Worm (Caenorhabditis elegans): ENCODE measurements around the gene B0280.11.

DNA sequence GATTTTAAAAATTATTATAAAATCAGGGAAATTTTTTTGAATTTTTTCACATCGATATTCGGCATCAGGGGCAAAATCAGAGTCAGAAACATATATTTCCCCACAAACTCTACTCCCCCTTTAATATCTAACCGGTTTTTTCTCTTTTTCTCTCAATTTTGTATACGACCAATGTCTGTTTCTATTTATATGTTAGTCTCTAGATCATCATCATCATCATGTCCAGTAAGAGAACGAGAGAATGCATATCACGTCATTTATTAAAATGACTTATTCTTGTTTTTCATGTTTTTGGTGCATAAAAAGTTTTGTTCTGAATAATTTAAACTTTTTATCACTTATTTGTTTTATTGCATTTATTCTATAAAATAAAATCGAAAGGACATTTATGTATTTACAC, 14.5 kb upstream of the B0280.11 start:
- TF ChIP-seq dao-5 (tag; optimal IDR thresholded peaks at IDR 0.05) (no peak), him-1 (tag; optimal IDR thresholded peaks at IDR 0.05) (no peak), W03F9.2 (tag; optimal IDR thresholded peaks at IDR 0.05) (no peak)

All from whole organism, L4/young adult.